Worm (Caenorhabditis elegans): ENCODE results near the gene ZK1010.5.

ZK1010.5 gene

DNA sequence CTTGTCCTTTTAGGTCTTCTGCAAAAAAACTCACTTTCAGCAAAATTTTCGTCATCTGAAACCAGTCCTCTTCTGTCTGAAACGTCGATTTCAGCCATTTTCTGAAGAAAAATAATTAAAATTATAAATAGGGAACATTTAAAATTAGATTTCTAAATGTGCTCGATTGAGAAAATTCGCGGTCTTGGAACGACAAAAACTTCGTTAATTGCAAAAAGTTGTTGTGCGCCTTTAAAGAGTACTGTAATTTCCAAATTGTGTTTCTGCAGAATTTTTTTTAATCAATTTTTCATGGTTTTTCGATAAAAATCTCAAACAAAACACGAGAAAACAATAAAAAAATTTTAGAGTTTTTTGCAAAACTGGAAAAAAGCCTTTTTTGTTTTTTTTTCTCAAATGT is 20.4 kb downstream of the ZK1010.5 start, which contains the start of gene ttm-1:
ttm-1 (minus strand) TSS at position 101 of the 400 bp plus-strand sequence.
- TF ChIP-seq bed-2 (GFP tag; IDR thresholded peaks at IDR 0.05) = no peak
- TF ChIP-seq hsf-1 (GFP tag; IDR thresholded peaks at IDR 0.05) = no peak
- TF ChIP-seq C17E4.6 (GFP tag; IDR thresholded peaks at IDR 0.05) = no peak
- no peak for TF ChIP-seq gei-17 (GFP tag; optimal IDR thresholded peaks at IDR 0.05)
- no peak for TF ChIP-seq lin-26 (GFP tag; IDR thresholded peaks at IDR 0.05)
- no peak for TF ChIP-seq ztf-18 (tag; optimal IDR thresholded peaks at IDR 0.05)
- no peak for TF ChIP-seq F57C9.4 (tag; optimal IDR thresholded peaks at IDR 0.05)
- TF ChIP-seq Y56A3A.18 (GFP tag; IDR thresholded peaks at IDR 0.05) = no peak
- no peak for TF ChIP-seq cebp-1 (GFP tag; IDR thresholded peaks at IDR 0.05)
- TF ChIP-seq cebp-1 (tag; optimal IDR thresholded peaks at IDR 0.05) = no peak
- no peak for TF ChIP-seq unc-62 (GFP tag; optimal IDR thresholded peaks at IDR 0.05)
- no peak for TF ChIP-seq atf-7 (tag; optimal IDR thresholded peaks at IDR 0.05)
- no peak for TF ChIP-seq Y67H2A.10 (GFP tag; conservative IDR thresholded peaks at IDR 0.05)

DNA sequence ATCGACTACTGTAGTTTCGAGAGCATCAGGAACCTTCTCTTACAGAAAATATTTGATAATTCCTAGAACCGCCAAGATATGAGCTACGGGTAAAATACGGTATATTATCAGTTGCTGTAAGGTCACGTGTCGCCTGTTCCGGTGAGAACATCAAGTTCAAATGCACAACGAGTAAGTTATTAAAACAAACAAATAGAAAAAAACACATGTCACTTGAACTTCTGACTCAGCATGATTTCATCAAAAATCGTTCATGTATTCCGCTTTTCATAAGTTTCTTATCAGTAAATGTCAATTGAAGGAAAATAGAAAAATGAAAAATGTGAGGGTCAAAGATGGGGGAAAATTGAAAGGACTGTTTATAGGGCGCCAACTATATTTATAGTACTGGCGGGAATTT is 26.6 kb downstream of the ZK1010.5 start:
- TF ChIP-seq F22D6.2 (tag; optimal IDR thresholded peaks at IDR 0.05) = no peak
- peak; percentile 73 for TF ChIP-seq nhr-80 (tag; optimal IDR thresholded peaks at IDR 0.05)
- no peak for TF ChIP-seq ceh-27 (GFP tag; optimal IDR thresholded peaks at IDR 0.05)
- no peak for TF ChIP-seq ztf-25 (GFP tag; IDR thresholded peaks at IDR 0.05)
- no peak for TF ChIP-seq cebp-1 (GFP tag; IDR thresholded peaks at IDR 0.05)
- peak; percentile 25 for TF ChIP-seq cebp-1 (tag; optimal IDR thresholded peaks at IDR 0.05)
- no peak for TF ChIP-seq bed-2 (GFP tag; IDR thresholded peaks at IDR 0.05)
- peak; percentile 74 for TF ChIP-seq unc-62 (GFP tag; optimal IDR thresholded peaks at IDR 0.05)
- no peak for TF ChIP-seq lin-26 (GFP tag; IDR thresholded peaks at IDR 0.05)
- TF ChIP-seq pha-4 (tag; optimal IDR thresholded peaks at IDR 0.05) = peak; percentile 54
- no peak for TF ChIP-seq T07F8.4 (tag; optimal IDR thresholded peaks at IDR 0.05)
- no peak for TF ChIP-seq lsl-1 (GFP tag; optimal IDR thresholded peaks at IDR 0.05)
- no peak for TF ChIP-seq atf-7 (tag; optimal IDR thresholded peaks at IDR 0.05)
- TF ChIP-seq tbp1 (GFP tag; optimal IDR thresholded peaks at IDR 0.05) = no peak
- no peak for TF ChIP-seq ztf-28 (GFP tag; IDR thresholded peaks at IDR 0.05)
- no peak for TF ChIP-seq him-1 (tag; optimal IDR thresholded peaks at IDR 0.05)
- no peak for TF ChIP-seq F57A8.1 (GFP tag; optimal IDR thresholded peaks at IDR 0.05)
- TF ChIP-seq F23B12.7 (tag; optimal IDR thresholded peaks at IDR 0.05; ENCODE audit: insufficient read depth) = no peak
- no peak for TF ChIP-seq tlf-1 (GFP tag; optimal IDR thresholded peaks at IDR 0.05)
- no peak for TF ChIP-seq ZK185.1 (tag; optimal IDR thresholded peaks at IDR 0.05; ENCODE audit: poor library complexity, severe bottlenecking)
- TF ChIP-seq somi-1 (GFP tag; optimal IDR thresholded peaks at IDR 0.05) = no peak
- no peak for TF ChIP-seq mcd-1 (GFP tag; IDR thresholded peaks at IDR 0.05)
- TF ChIP-seq akir-1 (GFP tag; optimal IDR thresholded peaks at IDR 0.05) = no peak
- TF ChIP-seq F52B5.7 (tag; optimal IDR thresholded peaks at IDR 0.05) = no peak
- TF ChIP-seq ama-1 (optimal IDR thresholded peaks at IDR 0.05) = no peak
- no peak for TF ChIP-seq ama-1 (GFP tag; optimal IDR thresholded peaks at IDR 0.05)

ce11 chrIII:12959286-12959685 is 28.0 kb downstream of the ZK1010.5 start:
- TF ChIP-seq dox-1 (GFP tag; IDR thresholded peaks at IDR 0.05) (peak; percentile 29; the same call in 1 of the 2 replicates), nhr-80 (tag; optimal IDR thresholded peaks at IDR 0.05) (peak; percentile 80), C17E4.6 (GFP tag; IDR thresholded peaks at IDR 0.05) (no peak)

ce11 chrIII:12952615-12953014 is 34.7 kb downstream of the ZK1010.5 start:
- TF ChIP-seq ccch-3 (GFP tag; optimal IDR thresholded peaks at IDR 0.05) (no peak), egl-44 (GFP tag; IDR thresholded peaks at IDR 0.05) (no peak), Y53F4B.3 (GFP tag; IDR thresholded peaks at IDR 0.05) (no peak), cebp-2 (GFP tag; IDR thresholded peaks at IDR 0.05) (no peak), snpc-3.4 (tag; optimal IDR thresholded peaks at IDR 0.05) (no peak), aptf-3 (GFP tag; IDR thresholded peaks at IDR 0.05) (no peak), ztf-18 (tag; optimal IDR thresholded peaks at IDR 0.05) (no peak), ceh-40 (GFP tag; IDR thresholded peaks at IDR 0.05) (no peak), nhr-90 (tag; optimal IDR thresholded peaks at IDR 0.05) (no peak), snpc-1.1 (tag; optimal IDR thresholded peaks at IDR 0.05; ENCODE audit: insufficient read depth) (no peak), madf-6 (GFP tag; IDR thresholded peaks at IDR 0.05) (no peak), ekl-4 (GFP tag; IDR thresholded peaks at IDR 0.05) (no peak)

All from whole organism, young adult.